Worm (Caenorhabditis elegans) whole organism, young adult: ENCODE data around the gene R04A9.1.

Source experiments
- B0261.1 ChIP-seq: sonication (generic microtip); optimal IDR thresholded peaks from 2 replicates; lab custom pipeline; 2016; ENCODE audit warnings: mild to moderate bottlenecking, missing genetic modification characterization, moderate library complexity, missing compliant biosample characterization
- D2030.7 ChIP-seq: fragments of 200-800 bp; sonication (Bioruptor generic); IDR thresholded peaks from 2 replicates; pipeline ENCODE4 v1.3.6; 2022; ENCODE audit warnings: missing genetic modification reagents, missing genetic modification characterization, missing compliant biosample characterization
- F33H1.4 ChIP-seq: fragments of 200-800 bp; sonication (Bioruptor generic); IDR thresholded peaks from 2 replicates; pipeline ENCODE4 v1.3.6; 2022; ENCODE audit warnings: missing genetic modification reagents, missing genetic modification characterization, missing compliant biosample characterization
- F37B4.10 ChIP-seq: fragments of 200-800 bp; sonication (Bioruptor generic); IDR thresholded peaks from 2 replicates; pipeline ENCODE4 v1.3.6; 2022; ENCODE audit warnings: missing genetic modification characterization, missing compliant biosample characterization
- F52B5.7 ChIP-seq: sonication (generic microtip); optimal IDR thresholded peaks from 2 replicates; lab custom pipeline; 2016; ENCODE audit warnings: mild to moderate bottlenecking, missing genetic modification characterization, missing compliant biosample characterization
- F55B11.4 ChIP-seq: sonication (generic microtip); optimal IDR thresholded peaks from 2 replicates; lab custom pipeline; 2016; ENCODE audit warnings: missing compliant biosample characterization, missing genetic modification characterization, borderline replicate concordance; ENCODE audit not compliant: insufficient read depth
- Y67H2A.10 ChIP-seq: fragments of 200-800 bp; sonication (Bioruptor generic); conservative IDR thresholded peaks from 2 replicates; pipeline ENCODE4 v1.3.6; 2022; ENCODE audit warnings: missing genetic modification reagents, missing genetic modification characterization, missing compliant biosample characterization
- ZK185.1 ChIP-seq: sonication (generic microtip); optimal IDR thresholded peaks from 2 replicates; lab custom pipeline; 2016; ENCODE audit warnings: mild to moderate bottlenecking, missing genetic modification characterization, missing compliant biosample characterization; ENCODE audit not compliant: poor library complexity, severe bottlenecking
- attf-3 ChIP-seq: fragments of 200-800 bp; sonication (Bioruptor generic); conservative IDR thresholded peaks from 2 replicates; pipeline ENCODE4 v1.3.6; 2022; ENCODE audit warnings: missing genetic modification reagents, missing genetic modification characterization, missing compliant biosample characterization
- attf-6 ChIP-seq: fragments of 200-800 bp; sonication (Bioruptor generic); IDR thresholded peaks from 2 replicates; pipeline ENCODE4 v1.3.6; 2022; ENCODE audit warnings: missing genetic modification reagents, missing genetic modification characterization, missing compliant biosample characterization
- ceh-40 ChIP-seq: fragments of 200-800 bp; sonication (Bioruptor generic); IDR thresholded peaks from 2 replicates; pipeline ENCODE4 v1.3.6; 2022; ENCODE audit warnings: missing genetic modification characterization, missing compliant biosample characterization
- ceh-58 ChIP-seq: fragments of 200-800 bp; sonication (Bioruptor generic); IDR thresholded peaks from 2 replicates; pipeline ENCODE4 v1.3.6; 2022; ENCODE audit warnings: missing genetic modification characterization, missing compliant biosample characterization
- die-1 ChIP-seq: sonication (generic microtip); optimal IDR thresholded peaks from 2 replicates; lab custom pipeline; 2016; ENCODE audit warnings: missing genotype, mild to moderate bottlenecking, missing genetic modification characterization, missing compliant biosample characterization
- efl-1 ChIP-seq: fragments of 150-350 bp; optimal IDR thresholded peaks from 2 replicates; lab custom pipeline; 2014; ENCODE audit warnings: missing biosample characterization, missing genetic modification reagents, missing genetic modification characterization
- egl-44 ChIP-seq: fragments of 200-800 bp; sonication (Bioruptor generic); IDR thresholded peaks from 2 replicates; pipeline ENCODE4 v1.3.6; 2022; ENCODE audit warnings: missing genetic modification reagents, missing genetic modification characterization, missing compliant biosample characterization
- egrh-3 ChIP-seq: fragments of 200-800 bp; sonication (Bioruptor generic); IDR thresholded peaks from 2 replicates; pipeline ENCODE4 v1.3.6; 2022; ENCODE audit warnings: missing genetic modification reagents, missing genetic modification characterization, missing compliant biosample characterization
- fkh-3 ChIP-seq: sonication (generic microtip); optimal IDR thresholded peaks from 2 replicates; lab custom pipeline; 2016; ENCODE audit warnings: mild to moderate bottlenecking, missing genetic modification characterization, missing compliant biosample characterization
- him-1 ChIP-seq: sonication (generic microtip); optimal IDR thresholded peaks from 2 replicates; lab custom pipeline; 2016; ENCODE audit warnings: missing genotype, missing genetic modification reagents, missing genetic modification characterization, missing compliant biosample characterization
- hlh-12 ChIP-seq: sonication (generic microtip); optimal IDR thresholded peaks from 2 replicates; lab custom pipeline; 2016; ENCODE audit warnings: missing genetic modification characterization, missing compliant biosample characterization
- hlh-26 ChIP-seq: fragments of 200-800 bp; sonication (Bioruptor generic); conservative IDR thresholded peaks from 2 replicates; pipeline ENCODE4 v1.3.6; 2022; ENCODE audit warnings: missing genetic modification reagents, missing genetic modification characterization, missing compliant biosample characterization
- hmg-20 ChIP-seq: fragments of 200-800 bp; sonication (Bioruptor generic); IDR thresholded peaks from 2 replicates; pipeline ENCODE4 v1.3.6; 2022; ENCODE audit warnings: missing genetic modification reagents, missing genetic modification characterization, missing compliant biosample characterization
- lin-40 ChIP-seq: sonication (generic microtip); optimal IDR thresholded peaks from 2 replicates; lab custom pipeline; 2016; ENCODE audit warnings: missing genetic modification characterization, mild to moderate bottlenecking, missing compliant biosample characterization, missing genotype, missing genetic modification reagents
- lin-54 ChIP-seq: fragments of 200-800 bp; sonication (Bioruptor generic); optimal IDR thresholded peaks from 2 replicates; lab custom pipeline; 2018; ENCODE audit warnings: mild to moderate bottlenecking, missing genetic modification characterization, missing compliant biosample characterization
- lir-1 ChIP-seq: fragments of 200-800 bp; sonication (Bioruptor generic); conservative IDR thresholded peaks from 2 replicates; pipeline ENCODE4 v1.3.6; 2022; ENCODE audit warnings: missing genetic modification reagents, missing genetic modification characterization, missing compliant biosample characterization
- madf-10 ChIP-seq: sonication (generic microtip); optimal IDR thresholded peaks from 2 replicates; lab custom pipeline; 2016; ENCODE audit warnings: mild to moderate bottlenecking, missing genetic modification characterization, missing compliant biosample characterization
- madf-3 ChIP-seq: fragments of 200-800 bp; sonication (Bioruptor generic); IDR thresholded peaks from 2 replicates; pipeline ENCODE4 v1.3.6; 2022; ENCODE audit warnings: missing genetic modification reagents, missing genetic modification characterization, missing compliant biosample characterization
- madf-8 ChIP-seq: fragments of 200-800 bp; sonication (Bioruptor generic); conservative IDR thresholded peaks from 2 replicates; pipeline ENCODE4 v1.3.6; 2022; ENCODE audit warnings: missing genetic modification reagents, missing genetic modification characterization, missing compliant biosample characterization
- mcd-1 ChIP-seq: fragments of 200-800 bp; sonication (Bioruptor generic); IDR thresholded peaks from 2 replicates; pipeline ENCODE4 v1.3.6; 2022; ENCODE audit warnings: missing genetic modification reagents, missing genetic modification characterization, missing compliant biosample characterization
- mxl-1 ChIP-seq: sonication (generic microtip); optimal IDR thresholded peaks from 2 replicates; lab custom pipeline; 2016; ENCODE audit warnings: missing genetic modification characterization, missing compliant biosample characterization
- nfya-2 ChIP-seq: fragments of 200-800 bp; sonication (Bioruptor generic); IDR thresholded peaks from 2 replicates; pipeline ENCODE4 v1.3.6; 2022; ENCODE audit warnings: missing genetic modification reagents, missing genetic modification characterization, missing compliant biosample characterization
- pha-4 ChIP-seq: fragments of 150-350 bp; sonication (generic microtip); optimal IDR thresholded peaks from 2 replicates; lab custom pipeline; 2014; ENCODE audit warnings: missing biosample characterization, missing genetic modification reagents, missing genetic modification characterization
- rec-8 ChIP-seq, 2 experiments: sonication (generic microtip); optimal IDR thresholded peaks; 2 replicates each; lab custom pipeline; 2016; ENCODE audit warnings: mild to moderate bottlenecking in 2 of 2, missing genetic modification characterization in 2 of 2, missing genetic modification reagents in 2 of 2, missing genotype in 2 of 2, missing biosample characterization in 1 of 2, missing compliant biosample characterization in 1 of 2, moderate library complexity in 1 of 2
- rpc-1 ChIP-seq, 2 experiments: fragments of 150-350 bp in 1 of 2; sonication (generic microtip) in 1 of 2; optimal IDR thresholded peaks; 2 replicates each; lab custom pipeline; 2014 to 2018; ENCODE audit warnings: missing biosample characterization in 1 of 2, missing genetic modification characterization in 1 of 2, missing genetic modification reagents in 1 of 2, missing genotype in 1 of 2
- snpc-1.1 ChIP-seq: sonication (generic microtip); optimal IDR thresholded peaks from 2 replicates; lab custom pipeline; 2017; ENCODE audit warnings: missing genetic modification characterization, mild to moderate bottlenecking, missing compliant biosample characterization, antibody characterized with exemption, moderate library complexity, missing genotype, missing genetic modification reagents; ENCODE audit not compliant: insufficient read depth
- snpc-1.3 ChIP-seq: sonication (generic microtip); optimal IDR thresholded peaks from 2 replicates; lab custom pipeline; 2017; ENCODE audit warnings: missing genetic modification characterization, mild to moderate bottlenecking, missing compliant biosample characterization, antibody characterized with exemption, moderate library complexity, missing genotype, missing genetic modification reagents; ENCODE audit not compliant: insufficient read depth
- snpc-3.4 ChIP-seq: sonication (generic microtip); optimal IDR thresholded peaks from 2 replicates; lab custom pipeline; 2017; ENCODE audit warnings: missing genetic modification characterization, mild to moderate bottlenecking, missing compliant biosample characterization, antibody characterized with exemption, moderate library complexity, missing genotype, missing genetic modification reagents
- snpc-4 ChIP-seq, 5 experiments: fragments of 150-350 bp in 1 of 5; sonication (generic microtip) in 4 of 5; optimal IDR thresholded peaks; 2 replicates each; lab custom pipeline; 2014 to 2018; ENCODE audit warnings: missing genetic modification characterization in 5 of 5, missing biosample characterization in 3 of 5, antibody characterized with exemption in 2 of 5, mild to moderate bottlenecking in 2 of 5, missing compliant biosample characterization in 2 of 5, missing genotype in 2 of 5, moderate library complexity in 2 of 5, missing genetic modification reagents in 1 of 5
- somi-1 ChIP-seq: fragments of 200-800 bp; sonication (Bioruptor generic); optimal IDR thresholded peaks from 2 replicates; lab custom pipeline; 2018; ENCODE audit warnings: mild to moderate bottlenecking, missing genetic modification characterization, missing compliant biosample characterization
- tbx-9 ChIP-seq: sonication (generic microtip); optimal IDR thresholded peaks from 2 replicates; lab custom pipeline; 2016; ENCODE audit warnings: borderline replicate concordance, missing genetic modification characterization, inconsistent platforms, missing compliant biosample characterization
- xnd-1 ChIP-seq: sonication (generic microtip); optimal IDR thresholded peaks from 2 replicates; lab custom pipeline; 2016; ENCODE audit warnings: missing genotype, missing genetic modification reagents, missing genetic modification characterization, missing compliant biosample characterization
- zfh-2 ChIP-seq: fragments of 200-800 bp; sonication (Bioruptor generic); conservative IDR thresholded peaks from 2 replicates; pipeline ENCODE4 v1.3.6; 2022; ENCODE audit warnings: missing genetic modification reagents, missing genetic modification characterization, missing compliant biosample characterization
- ztf-22 ChIP-seq: fragments of 200-800 bp; sonication (Bioruptor generic); optimal IDR thresholded peaks from 2 replicates; lab custom pipeline; 2018; ENCODE audit warnings: mild to moderate bottlenecking, missing genetic modification characterization, moderate library complexity, missing compliant biosample characterization
- ztf-25 ChIP-seq: fragments of 200-800 bp; sonication (Bioruptor generic); IDR thresholded peaks from 2 replicates; pipeline ENCODE4 v1.3.6; 2022; ENCODE audit warnings: missing genetic modification reagents, missing genetic modification characterization, missing compliant biosample characterization
- ztf-3 ChIP-seq: fragments of 200-800 bp; sonication (Bioruptor generic); optimal IDR thresholded peaks from 2 replicates; lab custom pipeline; 2018; ENCODE audit warnings: mild to moderate bottlenecking, missing genetic modification characterization, missing compliant biosample characterization
- ztf-6 ChIP-seq: fragments of 200-800 bp; sonication (Bioruptor generic); IDR thresholded peaks from 2 replicates; pipeline ENCODE4 v1.3.6; 2022; ENCODE audit warnings: missing genetic modification reagents, missing genetic modification characterization, missing compliant biosample characterization

R04A9.1 gene

DNA sequence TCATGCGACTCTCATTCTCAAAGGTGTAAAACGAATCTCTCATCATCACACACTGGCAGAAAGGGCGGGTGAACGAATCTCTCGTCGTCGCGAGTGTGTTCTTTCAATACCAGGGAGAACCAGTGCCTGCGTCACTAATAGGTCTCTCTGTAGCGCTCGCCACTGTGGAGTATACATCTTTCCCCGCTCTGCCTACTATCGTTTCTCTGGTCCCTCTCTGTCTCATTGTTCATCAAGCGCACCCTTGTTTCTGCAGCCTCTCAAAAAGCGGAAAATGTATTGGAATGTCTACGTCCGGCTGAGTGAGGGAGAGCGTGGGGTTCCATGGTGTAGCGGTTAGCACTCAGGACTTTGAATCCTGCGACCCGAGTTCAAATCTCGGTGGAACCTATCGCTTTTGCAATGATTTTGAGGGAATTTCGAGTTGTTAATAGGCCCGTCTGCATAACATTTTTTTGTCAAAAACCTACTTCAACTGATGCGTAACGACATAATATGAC lies 5.4 kb downstream of the R04A9.1 start (continued):
- TF ChIP-seq egl-44 (GFP tag; lab: Robert Waterston, UW) (0 out of 2 replicates have a peak, but pooled peaks have one; percentile 51), attf-6 (GFP tag; lab: Robert Waterston, UW) (no peak), lin-40 (peak; percentile 98), die-1 (tag; lab: Kevin White, UChicago) (peak; percentile 90), madf-10 (tag; lab: Kevin White, UChicago) (peak; percentile 91), mcd-1 (peak; percentile 83), ceh-40 (GFP tag; lab: Robert Waterston, UW) (0 out of 2 replicates have a peak, but pooled peaks have one; percentile 42), xnd-1 (no peak), F52B5.7 (tag; lab: Kevin White, UChicago) (peak; percentile 33), tbx-9 (tag; lab: Kevin White, UChicago) (no peak), mxl-1 (tag; lab: Kevin White, UChicago) (peak; percentile 89), attf-3 (peak; percentile 29; the same call in 1 of the 2 replicates), fkh-3 (tag; lab: Kevin White, UChicago) (peak; percentile 78), madf-3 (no peak), snpc-1.1 (tag; lab: Kevin White, UChicago) (no peak), rec-8 (tag; optimal IDR thresholded peaks at IDR 0.05; lab: Kevin White, UChicago) (peak; percentile 46 to 84), lir-1 (GFP tag; lab: Robert Waterston, UW) (0 out of 2 replicates have a peak, but pooled peaks have one; percentile 18), somi-1 (GFP tag; lab: Kevin White, UChicago) (peak; percentile 76), snpc-3.4 (tag; lab: Kevin White, UChicago) (peak; percentile 31), egrh-3 (GFP tag; lab: Robert Waterston, UW) (peak; percentile 46), lin-54 (GFP tag; lab: Kevin White, UChicago) (peak; percentile 68), ceh-58 (no peak), madf-8 (GFP tag; lab: Robert Waterston, UW) (no peak), ztf-25 (GFP tag; lab: Robert Waterston, UW) (peak; percentile 89; the same call in 1 of the 2 replicates), ZK185.1 (tag; lab: Kevin White, UChicago) (peak; percentile 90), pha-4 (tag; lab: Kevin White, UChicago) (no peak), ztf-3 (GFP tag; lab: Kevin White, UChicago) (peak; percentile 64), F55B11.4 (tag; lab: Kevin White, UChicago) (no peak), F33H1.4 (GFP tag; lab: Robert Waterston, UW) (no peak), hmg-20 (peak; percentile 47; the same call in 1 of the 2 replicates), ztf-22 (GFP tag; lab: Kevin White, UChicago) (peak; percentile 32), snpc-4 (GFP tag; optimal IDR thresholded peaks at IDR 0.05; lab: Kevin White, UChicago) (peak; percentile 58), snpc-4 (tag; optimal IDR thresholded peaks at IDR 0.05; lab: Kevin White, UChicago) (peak in 3 of 4 experiments; percentile 45 to 78 (median 54)), efl-1 (GFP tag; lab: Kevin White, UChicago) (no peak), ztf-6 (GFP tag; lab: Robert Waterston, UW) (no peak), nfya-2 (GFP tag; lab: Robert Waterston, UW) (no peak), Y67H2A.10 (GFP tag; lab: Robert Waterston, UW) (no peak), F37B4.10 (GFP tag; lab: Robert Waterston, UW) (0 out of 2 replicates have a peak, but pooled peaks have one; percentile 5), him-1 (tag; lab: Kevin White, UChicago) (peak; percentile 83), D2030.7 (GFP tag; lab: Robert Waterston, UW) (peak; percentile 70), hlh-26 (no peak), snpc-1.3 (tag; lab: Kevin White, UChicago) (peak; percentile 60), B0261.1 (tag; lab: Kevin White, UChicago) (peak; percentile 90), zfh-2 (GFP tag; lab: Robert Waterston, UW) (peak; percentile 92), rpc-1 (optimal IDR thresholded peaks at IDR 0.05; lab: Kevin White, UChicago) (peak; percentile 92), rpc-1 (tag; optimal IDR thresholded peaks at IDR 0.05; lab: Kevin White, UChicago) (peak; percentile 94), hlh-12 (tag; lab: Kevin White, UChicago) (no peak)
